Fruit fly (Drosophila melanogaster): ENCODE measurements around the gene CG32572.

- TF ChIP-seq CG14860 (GFP tag; IDR thresholded peaks at IDR 0.05; ENCODE audit: partially characterized antibody) (no peak), CG18476 (GFP tag; optimal IDR thresholded peaks at IDR 0.05) (no peak), sens-2 (GFP tag; IDR thresholded peaks at IDR 0.05) (no peak), ci (GFP tag; IDR thresholded peaks at IDR 0.05) (no peak), Pdp1 (GFP tag; optimal IDR thresholded peaks at IDR 0.05) (no peak), CG4360 (GFP tag; IDR thresholded peaks at IDR 0.05) (no peak)
These were observed 26.5 kb upstream of the CG32572 start for dm6 chrX:16694477-16694876.
